Fruit fly (Drosophila melanogaster): ENCODE data around the gene CG44257.

dm6 chr3R:17219927-17220326 is 45.2 kb upstream of the CG44257 start:
- TF ChIP-seq ovo (GFP tag; optimal IDR thresholded peaks at IDR 0.05) (no peak), Crg-1 (GFP tag; optimal IDR thresholded peaks at IDR 0.05) (no peak)
